Fruit fly (Drosophila melanogaster): ENCODE data around the gene Dpck.

The Dpck gene

dm6 chr3R:7130827-7131226, 48.8 kb downstream of the Dpck start (continued):
- TF ChIP-seq CG3163 (GFP tag; optimal IDR thresholded peaks at IDR 0.05): no peak
- TF ChIP-seq unc-4 (GFP tag; IDR thresholded peaks at IDR 0.05; ENCODE audit: partially characterized antibody): peak; percentile 94
- 0 out of 2 replicates have a peak, but pooled peaks have one; percentile 10 for TF ChIP-seq HLH3B (GFP tag; IDR thresholded peaks at IDR 0.05)

- TF ChIP-seq Dip2 (GFP tag; IDR thresholded peaks at IDR 0.05): no peak
- TF ChIP-seq NC2α (GFP tag; optimal IDR thresholded peaks at IDR 0.05): no peak
- no peak for TF ChIP-seq CG9932 (GFP tag; IDR thresholded peaks at IDR 0.05)
- TF ChIP-seq CG1024 (GFP tag; IDR thresholded peaks at IDR 0.05): no peak
- TF ChIP-seq CG8765 (GFP tag; IDR thresholded peaks at IDR 0.05): no peak
- no peak for TF ChIP-seq HmgZ (tag; optimal IDR thresholded peaks at IDR 0.05)
- TF ChIP-seq CG11560 (tag; IDR thresholded peaks at IDR 0.05): no peak
- no peak for TF ChIP-seq Antp (GFP tag; optimal IDR thresholded peaks at IDR 0.05)
- TF ChIP-seq NfI (GFP tag; optimal IDR thresholded peaks at IDR 0.05): no peak
- TF ChIP-seq NC2β (GFP tag; optimal IDR thresholded peaks at IDR 0.05): no peak
- no peak for TF ChIP-seq CG2199 (GFP tag; IDR thresholded peaks at IDR 0.05)
- TF ChIP-seq z (GFP tag; IDR thresholded peaks at IDR 0.05): no peak
- no peak for TF ChIP-seq CG14710 (tag; optimal IDR thresholded peaks at IDR 0.05)
- TF ChIP-seq jing (GFP tag; optimal IDR thresholded peaks at IDR 0.05): no peak
- no peak for TF ChIP-seq CG11504 (tag; optimal IDR thresholded peaks at IDR 0.05)
- no peak for TF ChIP-seq TFAM (GFP tag; optimal IDR thresholded peaks at IDR 0.05)
- TF ChIP-seq Lhr (GFP tag; optimal IDR thresholded peaks at IDR 0.05): no peak
- no peak for TF ChIP-seq pzg (GFP tag; optimal IDR thresholded peaks at IDR 0.05)
Observed at dm6 chr3R:7131260-7131659, 49.3 kb downstream of the Dpck start, which contains the start of gene CG31493. CG31493 (plus strand) TSS chr3R:7131560.

Measured in whole organism, embryonic.